Worm (Caenorhabditis elegans) whole organism, L3 larva: ENCODE data around the gene K08D8.10.

Experiments used
- R02D3.7 ChIP-seq: fragments of 150-350 bp; optimal IDR thresholded peaks from 2 replicates; lab custom pipeline; 2014; ENCODE audit warnings: missing biosample characterization, missing genetic modification characterization
- ZK546.5 ChIP-seq: sonication (generic microtip); optimal IDR thresholded peaks from 2 replicates; lab custom pipeline; 2017; ENCODE audit warnings: missing biosample characterization, missing genetic modification characterization
- ama-1 ChIP-seq: fragments of 150-350 bp; optimal IDR thresholded peaks from 2 replicates; lab custom pipeline; 2018
- ceh-82 ChIP-seq: fragments of 150-350 bp; optimal IDR thresholded peaks from 2 replicates; lab custom pipeline; 2014; ENCODE audit warnings: missing biosample characterization, missing genetic modification characterization
- ceh-9 ChIP-seq: sonication (generic microtip); optimal IDR thresholded peaks from 2 replicates; lab custom pipeline; 2018; ENCODE audit warnings: missing biosample characterization, missing genetic modification characterization
- egl-27 ChIP-seq: sonication (generic microtip); optimal IDR thresholded peaks from 4 replicates; lab custom pipeline; 2017; ENCODE audit warnings: missing biosample characterization, missing genetic modification reagents, missing genetic modification characterization
- egl-5 ChIP-seq: fragments of 150-350 bp; optimal IDR thresholded peaks from 2 replicates; lab custom pipeline; 2017; ENCODE audit warnings: missing biosample characterization, missing genetic modification reagents, missing genetic modification characterization, inconsistent platforms
- elt-1 ChIP-seq: fragments of 150-350 bp; optimal IDR thresholded peaks from 2 replicates; lab custom pipeline; 2014; ENCODE audit warnings: missing biosample characterization, missing genetic modification characterization
- elt-2 ChIP-seq: sonication (generic microtip); optimal IDR thresholded peaks from 2 replicates; lab custom pipeline; 2016; ENCODE audit warnings: missing genetic modification reagents, mild to moderate bottlenecking, missing genetic modification characterization, missing compliant biosample characterization
- eor-1 ChIP-seq, 2 experiments: fragments of 150-350 bp; optimal IDR thresholded peaks; 2 replicates each; lab custom pipeline; 2014 to 2018; ENCODE audit warnings: missing biosample characterization in 2 of 2, missing genetic modification characterization in 2 of 2
- fkh-10 ChIP-seq: sonication (generic microtip); optimal IDR thresholded peaks from 2 replicates; lab custom pipeline; 2017; ENCODE audit warnings: missing biosample characterization, missing genetic modification reagents, missing genetic modification characterization
- lsy-12 ChIP-seq: sonication (generic microtip); optimal IDR thresholded peaks from 2 replicates; lab custom pipeline; 2016; ENCODE audit warnings: mild to moderate bottlenecking, missing genetic modification characterization, missing compliant biosample characterization
- mdl-1 ChIP-seq: fragments of 150-350 bp; optimal IDR thresholded peaks from 2 replicates; lab custom pipeline; 2014; ENCODE audit warnings: missing biosample characterization, missing genetic modification characterization
- nfya-1 ChIP-seq: sonication (generic microtip); optimal IDR thresholded peaks from 2 replicates; lab custom pipeline; 2017; ENCODE audit warnings: missing genetic modification characterization, mild to moderate bottlenecking, missing compliant biosample characterization, antibody characterized with exemption, moderate library complexity; ENCODE audit not compliant: insufficient read depth
- nhr-12 ChIP-seq: fragments of 150-350 bp; optimal IDR thresholded peaks from 2 replicates; lab custom pipeline; 2014; ENCODE audit warnings: missing biosample characterization, missing genetic modification characterization
- nhr-23 ChIP-seq: fragments of 150-350 bp; optimal IDR thresholded peaks from 2 replicates; lab custom pipeline; 2014; ENCODE audit warnings: missing biosample characterization, missing genetic modification reagents, missing genetic modification characterization
- nhr-237 ChIP-seq: fragments of 150-350 bp; optimal IDR thresholded peaks from 2 replicates; lab custom pipeline; 2014; ENCODE audit warnings: missing biosample characterization, missing genetic modification characterization
- nhr-25 ChIP-seq: sonication (generic microtip); optimal IDR thresholded peaks from 2 replicates; lab custom pipeline; 2017; ENCODE audit warnings: missing biosample characterization, missing genetic modification characterization
- nhr-28 ChIP-seq: fragments of 150-350 bp; optimal IDR thresholded peaks from 2 replicates; lab custom pipeline; 2014; ENCODE audit warnings: missing biosample characterization, missing genetic modification characterization
- nhr-67 ChIP-seq: fragments of 150-350 bp; optimal IDR thresholded peaks from 2 replicates; lab custom pipeline; 2014; ENCODE audit warnings: missing biosample characterization, missing genetic modification characterization
- nhr-77 ChIP-seq: fragments of 150-350 bp; optimal IDR thresholded peaks from 2 replicates; lab custom pipeline; 2014; ENCODE audit warnings: missing biosample characterization, missing genetic modification characterization
- pha-4 ChIP-seq: fragments of 150-350 bp; optimal IDR thresholded peaks from 2 replicates; lab custom pipeline; 2014; ENCODE audit warnings: missing biosample characterization, missing genetic modification reagents, missing genetic modification characterization
- pqm-1 ChIP-seq: fragments of 150-350 bp; optimal IDR thresholded peaks from 2 replicates; lab custom pipeline; 2017; ENCODE audit warnings: missing biosample characterization, missing genetic modification characterization, inconsistent platforms
- sea-2 ChIP-seq: fragments of 150-350 bp; sonication (generic microtip); optimal IDR thresholded peaks from 4 replicates; lab custom pipeline; 2014; ENCODE audit warnings: missing biosample characterization, missing genetic modification reagents, missing genetic modification characterization
- unc-62 ChIP-seq: fragments of 150-350 bp; sonication (generic microtip); optimal IDR thresholded peaks from 4 replicates; lab custom pipeline; 2014; ENCODE audit warnings: missing biosample characterization, missing genetic modification reagents, missing genetic modification characterization
- zag-1 ChIP-seq: fragments of 150-350 bp; optimal IDR thresholded peaks from 2 replicates; lab custom pipeline; 2014; ENCODE audit warnings: missing biosample characterization, missing genetic modification characterization
- ztf-11 ChIP-seq: fragments of 150-350 bp; optimal IDR thresholded peaks from 2 replicates; lab custom pipeline; 2014; ENCODE audit warnings: missing biosample characterization, missing genetic modification characterization
- ztf-4 ChIP-seq: fragments of 150-350 bp; optimal IDR thresholded peaks from 2 replicates; lab custom pipeline; 2014; ENCODE audit warnings: missing biosample characterization, missing genetic modification characterization

Gene K08D8.10

DNA sequence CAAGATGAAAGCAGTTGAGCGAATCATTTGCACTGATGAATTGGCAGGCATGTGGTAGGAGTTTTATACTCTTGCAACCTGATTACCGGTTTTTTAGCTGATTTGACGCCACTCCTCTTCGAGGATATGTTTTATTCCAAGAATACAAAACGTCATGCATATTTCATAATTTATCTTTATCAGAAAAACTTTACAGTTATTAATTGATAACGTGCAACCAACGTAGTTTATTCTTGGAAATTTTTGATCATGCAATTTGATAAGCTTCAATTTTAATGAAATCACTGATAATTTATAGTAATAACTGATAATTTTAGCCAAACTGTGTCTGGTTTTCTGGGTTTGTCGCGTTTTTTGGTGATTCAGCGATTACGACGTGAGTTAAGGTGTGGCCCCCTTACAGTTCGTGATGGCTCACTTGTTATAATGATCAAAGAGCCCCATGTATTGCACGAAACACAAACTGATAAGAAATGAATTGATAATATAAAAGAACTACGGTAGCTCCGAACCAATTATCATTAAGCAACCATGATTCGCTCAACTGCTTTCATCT lies 35.9 kb downstream of the K08D8.10 start, which contains the start of the genes cld-1 and dod-21:
Gene cld-1, minus strand, starts transcription at position 51 of the 556 bp plus-strand sequence.
Gene dod-21, plus strand, starts transcription at position 518 of the 556 bp plus-strand sequence.
- TF ChIP-seq elt-2 (tag; lab: Kevin White, UChicago) (peak; percentile 98), pqm-1 (peak; percentile 49), lsy-12 (tag; lab: Kevin White, UChicago) (no peak), R02D3.7 (tag; lab: Kevin White, UChicago) (no peak), nhr-77 (no peak), nfya-1 (peak; percentile 8), pha-4 (no peak), nhr-237 (no peak), egl-5 (tag; lab: Kevin White, UChicago) (no peak)

DNA sequence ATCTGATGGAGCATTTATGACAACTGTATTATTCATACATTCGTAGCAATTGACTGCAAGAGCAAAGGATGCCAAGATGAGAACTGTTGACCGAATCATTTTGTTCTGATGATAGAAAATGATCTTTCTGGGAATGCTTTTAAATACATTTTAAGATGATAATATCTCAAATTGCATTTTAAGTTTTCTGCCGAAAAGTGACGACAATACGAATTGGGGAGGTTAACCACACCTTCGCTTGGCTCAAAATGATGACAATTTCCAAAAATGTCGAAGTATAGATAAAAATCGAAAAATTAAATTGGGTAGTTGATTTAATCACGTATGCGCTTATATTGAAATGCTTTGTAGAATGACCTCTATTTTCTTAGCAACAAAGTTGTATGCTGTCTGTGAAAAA lies 40.9 kb downstream of the K08D8.10 start, which contains the start of gene dod-24:
Gene dod-24, minus strand, starts transcription at position 101 of the 400 bp plus-strand sequence.
- TF ChIP-seq zag-1 (tag; lab: Kevin White, UChicago), result no peak
- no peak for TF ChIP-seq elt-1 (tag; lab: Kevin White, UChicago)
- peak; percentile 5 for TF ChIP-seq elt-2 (tag; lab: Kevin White, UChicago)
- TF ChIP-seq, all 47 proteins: peak for 1

DNA sequence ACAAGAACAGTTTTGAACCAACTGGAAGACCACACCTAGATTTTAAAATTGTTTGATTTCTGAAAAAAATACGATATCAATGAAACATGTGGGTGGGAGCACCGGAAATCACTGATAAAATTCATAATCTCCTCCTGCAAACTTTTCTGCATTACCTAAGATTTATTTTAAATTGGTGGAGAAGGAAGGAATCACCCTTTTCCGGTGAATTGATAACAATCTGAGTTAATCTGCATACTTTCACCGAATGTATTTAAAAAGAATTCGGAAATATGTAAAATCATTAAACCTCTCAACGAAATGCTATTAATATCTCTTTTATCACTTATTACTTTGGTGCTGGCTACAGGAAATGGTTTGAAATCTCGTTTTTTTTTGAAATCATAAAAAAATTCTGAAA lies 42.3 kb downstream of the K08D8.10 start, which contains the start of gene dct-19:
Gene dct-19, plus strand, starts transcription at position 301 of the 400 bp plus-strand sequence.
- TF ChIP-seq lsy-12 (tag; lab: Kevin White, UChicago) (no peak), fkh-10 (GFP tag; lab: Kevin White, UChicago) (no peak), nhr-67 (tag; lab: Kevin White, UChicago) (no peak), eor-1 (tag; optimal IDR thresholded peaks at IDR 0.05; lab: Kevin White, UChicago) (no peak), unc-62 (GFP tag; lab: Kevin White, UChicago) (no peak), nhr-12 (tag; lab: Kevin White, UChicago) (no peak), pqm-1 (no peak), ama-1 (lab: Kevin White, UChicago) (no peak), ceh-9 (tag; lab: Kevin White, UChicago) (no peak), mdl-1 (tag; lab: Kevin White, UChicago) (no peak), nhr-25 (tag; lab: Kevin White, UChicago) (no peak), nhr-237 (no peak), nhr-77 (no peak), nhr-23 (tag; lab: Kevin White, UChicago) (no peak), egl-5 (tag; lab: Kevin White, UChicago) (no peak), sea-2 (GFP tag; lab: Kevin White, UChicago) (no peak)
- TF ChIP-seq, all 47 proteins: peak for 0

DNA sequence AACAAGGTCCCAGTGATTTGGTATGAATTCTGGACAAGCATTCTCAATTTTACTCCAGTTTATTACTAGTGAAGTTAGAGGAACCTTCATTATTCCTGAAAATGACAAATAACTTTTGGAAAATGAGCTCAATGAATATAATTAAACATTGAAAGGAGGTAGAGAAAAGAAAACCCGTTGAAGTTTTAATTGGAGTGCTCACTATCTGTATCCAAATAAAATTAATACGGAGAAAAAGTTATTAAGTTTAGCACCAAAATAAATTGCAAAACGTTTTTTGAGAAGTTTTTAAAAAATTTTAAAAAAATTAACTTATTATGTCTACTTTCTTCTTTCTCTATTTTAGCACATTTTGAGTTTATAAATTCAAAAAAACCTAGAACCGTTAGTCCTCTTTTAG lies 46.1 kb downstream of the K08D8.10 start, which contains the start of gene F55G11.1:
Gene F55G11.1, minus strand, starts transcription at position 101 of the 400 bp plus-strand sequence.
- TF ChIP-seq ztf-11 (tag; lab: Kevin White, UChicago) (no peak), ztf-4 (tag; lab: Kevin White, UChicago) (no peak), R02D3.7 (tag; lab: Kevin White, UChicago) (no peak), nhr-237 (no peak), lsy-12 (tag; lab: Kevin White, UChicago) (no peak), nhr-28 (no peak), ZK546.5 (tag; lab: Kevin White, UChicago) (no peak), ceh-82 (tag; lab: Kevin White, UChicago) (no peak), nfya-1 (no peak), nhr-23 (tag; lab: Kevin White, UChicago) (no peak), egl-27 (tag; lab: Kevin White, UChicago) (no peak), eor-1 (tag; optimal IDR thresholded peaks at IDR 0.05; lab: Kevin White, UChicago) (no peak), nhr-12 (tag; lab: Kevin White, UChicago) (no peak), egl-5 (tag; lab: Kevin White, UChicago) (no peak)
- TF ChIP-seq, all 47 proteins: peak for 0

DNA sequence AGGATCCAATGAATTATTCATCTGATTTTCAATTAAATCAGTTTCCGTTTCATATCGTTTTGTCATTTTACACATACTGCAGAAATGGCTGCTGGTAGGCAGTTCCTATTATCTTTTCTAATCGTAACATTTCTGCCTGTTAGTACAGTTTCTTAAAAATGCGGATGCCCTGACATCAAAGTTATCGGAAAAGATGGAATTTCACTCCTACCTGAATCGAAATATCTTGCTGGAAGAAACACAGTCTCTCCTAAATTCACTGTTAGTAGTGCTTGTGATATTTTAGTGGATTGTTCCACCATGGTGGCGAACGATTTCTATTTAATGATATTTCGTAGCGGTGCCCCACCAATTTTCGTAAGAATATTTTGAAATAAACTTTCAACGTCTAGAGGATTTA lies 48.1 kb downstream of the K08D8.10 start, which contains the start of gene F55G11.10:
Gene F55G11.10, plus strand, starts transcription at position 301 of the 400 bp plus-strand sequence.
- TF ChIP-seq pha-4, result no peak
- no peak for TF ChIP-seq nhr-23 (tag; lab: Kevin White, UChicago)
- TF ChIP-seq zag-1 (tag; lab: Kevin White, UChicago), result no peak
- no peak for TF ChIP-seq egl-27 (tag; lab: Kevin White, UChicago)
- TF ChIP-seq R02D3.7 (tag; lab: Kevin White, UChicago), result no peak
- no peak for TF ChIP-seq nhr-77
- TF ChIP-seq ztf-4 (tag; lab: Kevin White, UChicago), result no peak
- no peak for TF ChIP-seq eor-1 (tag; optimal IDR thresholded peaks at IDR 0.05; lab: Kevin White, UChicago)
- no peak for TF ChIP-seq ztf-11 (tag; lab: Kevin White, UChicago)
- no peak for TF ChIP-seq nfya-1
- no peak for TF ChIP-seq ceh-82 (tag; lab: Kevin White, UChicago)
- no peak for TF ChIP-seq nhr-25 (tag; lab: Kevin White, UChicago)
- TF ChIP-seq egl-5 (tag; lab: Kevin White, UChicago), result no peak
